Fruit fly (Drosophila melanogaster): Measurements from ENCODE around the gene CG8001.
A peak's percentile ranks its signal among the peaks of the same experiment; 100 is the strongest.

CG8001 gene

DNA sequence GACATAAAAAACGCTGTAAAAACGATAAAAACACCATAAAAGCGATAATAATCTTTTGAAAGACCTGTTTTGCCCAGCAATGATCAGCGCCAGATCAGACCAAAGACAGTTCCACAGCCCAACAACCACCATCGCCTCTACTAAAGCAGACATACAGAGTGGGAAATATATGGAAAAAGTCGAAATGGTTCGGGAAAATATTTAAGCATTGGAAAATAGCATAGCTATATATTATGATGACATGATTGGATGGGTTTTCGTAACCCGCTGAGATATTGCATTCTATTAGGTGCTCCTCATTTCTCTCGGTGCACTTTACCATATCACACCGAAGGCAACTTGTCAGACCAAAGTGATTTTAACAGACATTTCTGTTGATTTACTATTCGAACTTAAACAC lies 52.7 kb downstream of the CG8001 start (continued):
- TF ChIP-seq CG12299 (tag; optimal IDR thresholded peaks at IDR 0.05) (peak; percentile 74), lmd (GFP tag; IDR thresholded peaks at IDR 0.05) (peak; percentile 94), CG1024 (GFP tag; IDR thresholded peaks at IDR 0.05) (peak; percentile 86), Blimp-1 (GFP tag; optimal IDR thresholded peaks at IDR 0.05) (peak; percentile 83), CG31441 (GFP tag; IDR thresholded peaks at IDR 0.05) (peak; percentile 88), pan (optimal IDR thresholded peaks at IDR 0.05) (no peak), pan (GFP tag; optimal IDR thresholded peaks at IDR 0.05 in 1 of 2, IDR thresholded peaks at IDR 0.05 in 1 of 2) (peak in 1 of 2 experiments; percentile 94), Ravus (GFP tag; IDR thresholded peaks at IDR 0.05) (peak; percentile 82), CG11398 (GFP tag; optimal IDR thresholded peaks at IDR 0.05) (peak; percentile 72), Lhr (GFP tag; optimal IDR thresholded peaks at IDR 0.05) (peak; percentile 41), slbo (GFP tag; IDR thresholded peaks at IDR 0.05) (peak; percentile 94), her (GFP tag; optimal IDR thresholded peaks at IDR 0.05) (peak; percentile 93), aop (GFP tag; IDR thresholded peaks at IDR 0.05) (0 out of 2 replicates have a peak, but pooled peaks have one; percentile 61), scrt (GFP tag; optimal IDR thresholded peaks at IDR 0.05) (no peak), slou (GFP tag; optimal IDR thresholded peaks at IDR 0.05) (peak; percentile 70), CG5953 (GFP tag; IDR thresholded peaks at IDR 0.05) (peak; percentile 83), onecut (GFP tag; IDR thresholded peaks at IDR 0.05) (peak; percentile 83), D19A (tag; optimal IDR thresholded peaks at IDR 0.05) (no peak), fu2 (GFP tag; optimal IDR thresholded peaks at IDR 0.05) (peak; percentile 78), fd102C (GFP tag; optimal IDR thresholded peaks at IDR 0.05) (peak; percentile 33), ind (GFP tag; optimal IDR thresholded peaks at IDR 0.05) (peak; percentile 91), CG3407 (GFP tag; optimal IDR thresholded peaks at IDR 0.05) (no peak), Dref (GFP tag; IDR thresholded peaks at IDR 0.05) (no peak), nerfin-1 (tag; optimal IDR thresholded peaks at IDR 0.05) (no peak), NfI (GFP tag; optimal IDR thresholded peaks at IDR 0.05) (peak; percentile 84), CG11723 (GFP tag; optimal IDR thresholded peaks at IDR 0.05) (no peak), ci (GFP tag; IDR thresholded peaks at IDR 0.05) (peak; percentile 94), CG11247 (GFP tag; IDR thresholded peaks at IDR 0.05) (peak; percentile 90), Awh (GFP tag; IDR thresholded peaks at IDR 0.05) (peak; percentile 92), luna (GFP tag; optimal IDR thresholded peaks at IDR 0.05) (peak; percentile 41), C15 (GFP tag; IDR thresholded peaks at IDR 0.05) (peak; percentile 80; the same call in 2 of the 3 replicates), CG18262 (tag; optimal IDR thresholded peaks at IDR 0.05) (peak; percentile 80), CG10267 (tag; optimal IDR thresholded peaks at IDR 0.05) (peak; percentile 77), tx (GFP tag; optimal IDR thresholded peaks at IDR 0.05) (peak; percentile 89), CG15601 (tag; optimal IDR thresholded peaks at IDR 0.05) (peak; percentile 65), sc (optimal IDR thresholded peaks at IDR 0.05) (no peak), sc (GFP tag; optimal IDR thresholded peaks at IDR 0.05) (no peak), CG18764 (GFP tag; optimal IDR thresholded peaks at IDR 0.05) (peak; percentile 80), CG8359 (GFP tag; optimal IDR thresholded peaks at IDR 0.05; ENCODE audit: borderline replicate concordance) (no peak), btn (GFP tag; optimal IDR thresholded peaks at IDR 0.05) (peak; percentile 81), sd (tag; optimal IDR thresholded peaks at IDR 0.05) (peak; percentile 74), sisA (GFP tag; IDR thresholded peaks at IDR 0.05) (peak; percentile 91), nom (GFP tag; optimal IDR thresholded peaks at IDR 0.05) (peak; percentile 66), row (GFP tag; IDR thresholded peaks at IDR 0.05) (peak; percentile 92), nau (GFP tag; optimal IDR thresholded peaks at IDR 0.05) (no peak), Atf-2 (GFP tag; optimal IDR thresholded peaks at IDR 0.05) (peak; percentile 71), Gug (GFP tag; IDR thresholded peaks at IDR 0.05) (peak; percentile 91), sob (GFP tag; IDR thresholded peaks at IDR 0.05) (peak; percentile 94), CG1603 (tag; optimal IDR thresholded peaks at IDR 0.05) (peak; percentile 95), CG4282 (GFP tag; optimal IDR thresholded peaks at IDR 0.05) (peak; percentile 81), esg (GFP tag; conservative IDR thresholded peaks at IDR 0.05) (peak; percentile 94), CG7357 (GFP tag; IDR thresholded peaks at IDR 0.05) (peak; percentile 77)
